Worm (Caenorhabditis elegans) whole organism, L2 larva: ENCODE measurements around the gene alx-1.

Experiments
- Y55F3AM.14 ChIP-seq: fragments of 200-800 bp; sonication (Bioruptor generic); optimal IDR thresholded peaks from 2 replicates; lab custom pipeline; 2018; ENCODE audit warnings: mild to moderate bottlenecking, missing genetic modification characterization, missing compliant biosample characterization
- ama-1 ChIP-seq: fragments of 150-350 bp; optimal IDR thresholded peaks from 2 replicates; lab custom pipeline; 2018; ENCODE audit warnings: inconsistent platforms
- fos-1 ChIP-seq: fragments of 150-350 bp; optimal IDR thresholded peaks from 2 replicates; lab custom pipeline; 2014; ENCODE audit warnings: missing biosample characterization, missing genetic modification characterization
- nhr-11 ChIP-seq: fragments of 150-350 bp; optimal IDR thresholded peaks from 2 replicates; lab custom pipeline; 2014; ENCODE audit warnings: missing biosample characterization, missing genetic modification characterization
- nhr-12 ChIP-seq: fragments of 150-350 bp; optimal IDR thresholded peaks from 2 replicates; lab custom pipeline; 2014; ENCODE audit warnings: missing biosample characterization, missing genetic modification characterization
- nhr-6 ChIP-seq: fragments of 150-350 bp; optimal IDR thresholded peaks from 2 replicates; lab custom pipeline; 2014; ENCODE audit warnings: missing biosample characterization, missing genetic modification characterization
- skn-1 ChIP-seq: sonication (generic microtip); optimal IDR thresholded peaks from 2 replicates; lab custom pipeline; 2017; ENCODE audit warnings: missing biosample characterization, missing genetic modification characterization
- unc-39 ChIP-seq: fragments of 150-350 bp; optimal IDR thresholded peaks from 2 replicates; lab custom pipeline; 2014; ENCODE audit warnings: missing biosample characterization, missing genetic modification characterization
- ztf-4 ChIP-seq: fragments of 150-350 bp; optimal IDR thresholded peaks from 2 replicates; lab custom pipeline; 2014; ENCODE audit warnings: missing biosample characterization, missing genetic modification characterization

- TF ChIP-seq ama-1 (lab: Kevin White, UChicago), result no peak
- TF ChIP-seq Y55F3AM.14 (GFP tag; lab: Kevin White, UChicago), result no peak
- TF ChIP-seq nhr-11 (tag; lab: Kevin White, UChicago), result no peak
- TF ChIP-seq fos-1, result peak; percentile 5
- no peak for TF ChIP-seq skn-1 (tag; lab: Kevin White, UChicago)
- TF ChIP-seq nhr-12, result no peak
- no peak for TF ChIP-seq ztf-4 (tag; lab: Kevin White, UChicago)
- no peak for TF ChIP-seq unc-39 (tag; lab: Kevin White, UChicago)
- no peak for TF ChIP-seq nhr-6
These were observed 1.0 kb upstream of the alx-1 start, which contains the start of gene mog-1 for ce11 chrIII:9956123-9956522.
